Fruit fly (Drosophila melanogaster) whole organism, wandering third instar larva: ENCODE data around the gene mtTFB2.

Experiments
- Abd-B ChIP-seq: fragments of >200 bp; optimal IDR thresholded peaks from 2 replicates; lab custom pipeline; 2017; ENCODE audit warnings: missing biosample characterization, missing genetic modification characterization
- CG32264 ChIP-seq: fragments of 200-800 bp; sonication (Bioruptor generic); optimal IDR thresholded peaks from 2 replicates; lab custom pipeline; 2016; ENCODE audit warnings: missing biosample characterization, missing genetic modification characterization
- CG9705 ChIP-seq: fragments of 200-800 bp; sonication (Bioruptor generic); optimal IDR thresholded peaks from 2 replicates; lab custom pipeline; 2018; ENCODE audit warnings: missing biosample characterization, mild to moderate bottlenecking, missing genetic modification characterization
- CrebA ChIP-seq: fragments of 200-800 bp; sonication (Bioruptor generic); optimal IDR thresholded peaks from 2 replicates; lab custom pipeline; 2016; ENCODE audit warnings: missing biosample characterization, mild to moderate bottlenecking, missing genetic modification characterization, borderline replicate concordance
- Dfd ChIP-seq: fragments of >200 bp; optimal IDR thresholded peaks from 2 replicates; lab custom pipeline; 2017; ENCODE audit warnings: missing biosample characterization, missing genetic modification characterization
- Dif ChIP-seq: fragments of 200-275, 200-300 bp; sonication (Bioruptor generic); optimal IDR thresholded peaks from 2 replicates; lab custom pipeline; 2018; ENCODE audit warnings: missing biosample characterization, missing genetic modification characterization; ENCODE audit not compliant: partially characterized antibody
- GATAd ChIP-seq: sonication (Bioruptor generic); optimal IDR thresholded peaks from 2 replicates; lab custom pipeline; 2016; ENCODE audit warnings: missing biosample characterization, missing genetic modification characterization
- HLH106 ChIP-seq: fragments of 200-800 bp; optimal IDR thresholded peaks from 3 replicates; lab custom pipeline; 2019; ENCODE audit warnings: missing biosample characterization, mild to moderate bottlenecking, missing genetic modification characterization, moderate library complexity
- Hnf4 ChIP-seq: fragments of 200-800 bp; sonication (Bioruptor generic); optimal IDR thresholded peaks from 2 replicates; lab custom pipeline; 2016; ENCODE audit warnings: missing biosample characterization, mild to moderate bottlenecking, missing genetic modification characterization
- Hr78 ChIP-seq: fragments of >200 bp; optimal IDR thresholded peaks from 2 replicates; lab custom pipeline; 2017; ENCODE audit warnings: missing biosample characterization, missing genetic modification characterization
- Hr83 ChIP-seq: fragments of 200-300 bp; sonication (Bioruptor generic); optimal IDR thresholded peaks from 2 replicates; lab custom pipeline; 2016; ENCODE audit warnings: missing biosample characterization, mild to moderate bottlenecking, missing genetic modification characterization, moderate library complexity; ENCODE audit not compliant: poor library complexity, severe bottlenecking
- Jra ChIP-seq: sonication (Bioruptor generic); optimal IDR thresholded peaks from 2 replicates; lab custom pipeline; 2016; ENCODE audit warnings: missing biosample characterization, missing genetic modification characterization
- Mio ChIP-seq: sonication (Bioruptor generic); optimal IDR thresholded peaks from 2 replicates; lab custom pipeline; 2016; ENCODE audit warnings: missing biosample characterization, missing genetic modification characterization
- Myc ChIP-seq: fragments of >200 bp; optimal IDR thresholded peaks from 2 replicates; lab custom pipeline; 2017
- N ChIP-seq: fragments of >200 bp; optimal IDR thresholded peaks from 2 replicates; lab custom pipeline; 2018; ENCODE audit warnings: missing biosample characterization, missing external identifiers, missing genetic modification characterization
- OdsH ChIP-seq: fragments of 200-800 bp; sonication (Bioruptor generic); optimal IDR thresholded peaks from 2 replicates; lab custom pipeline; 2016; ENCODE audit warnings: missing biosample characterization, mild to moderate bottlenecking, missing genetic modification characterization
- Rel ChIP-seq, 2 experiments: fragments of 200-800 bp; sonication (Bioruptor generic) in 1 of 2; optimal IDR thresholded peaks; 2 replicates in 1 of 2; 3 replicates in 1 of 2; lab custom pipeline; 2016 to 2019; ENCODE audit warnings: mild to moderate bottlenecking in 2 of 2, missing biosample characterization in 2 of 2, missing genetic modification characterization in 2 of 2, moderate library complexity in 1 of 2
- Sp1 ChIP-seq: fragments of 200-800 bp; sonication (Bioruptor generic); optimal IDR thresholded peaks from 3 replicates; lab custom pipeline; 2019; ENCODE audit warnings: missing biosample characterization, mild to moderate bottlenecking, missing genetic modification characterization, moderate library complexity
- Vsx2 ChIP-seq: fragments of 200-300, 225-300 bp; sonication (Bioruptor generic); optimal IDR thresholded peaks from 2 replicates; lab custom pipeline; 2018; ENCODE audit warnings: missing biosample characterization, missing genetic modification characterization; ENCODE audit not compliant: partially characterized antibody
- br ChIP-seq: fragments of 200-800 bp; sonication (Bioruptor generic); optimal IDR thresholded peaks from 2 replicates; lab custom pipeline; 2016; ENCODE audit warnings: missing biosample characterization, missing genetic modification characterization
- brk ChIP-seq: fragments of 200-800 bp; sonication (Bioruptor generic); optimal IDR thresholded peaks from 2 replicates; lab custom pipeline; 2016; ENCODE audit warnings: missing biosample characterization, mild to moderate bottlenecking, missing genetic modification characterization
- dl ChIP-seq, 2 experiments: fragments of 175-275, 200-275 bp in 1 of 2; fragments of 200-275 bp in 1 of 2; sonication (Bioruptor generic); optimal IDR thresholded peaks; lab custom pipeline; 2018; ENCODE audit warnings: mild to moderate bottlenecking in 2 of 2, missing biosample characterization in 2 of 2, missing genetic modification characterization in 2 of 2, moderate library complexity in 2 of 2; ENCODE audit not compliant: partially characterized antibody in 2 of 2, insufficient read depth in 1 of 2
- dmrt93B ChIP-seq: fragments of 200-800 bp; sonication (Bioruptor generic); optimal IDR thresholded peaks from 2 replicates; lab custom pipeline; 2018; ENCODE audit warnings: missing biosample characterization, mild to moderate bottlenecking, missing genetic modification characterization
- dsf ChIP-seq: sonication (Bioruptor generic); optimal IDR thresholded peaks from 2 replicates; lab custom pipeline; 2016; ENCODE audit warnings: missing biosample characterization, missing genetic modification characterization, borderline replicate concordance
- ey ChIP-seq: fragments of 200-800 bp; sonication (Bioruptor generic); optimal IDR thresholded peaks from 2 replicates; lab custom pipeline; 2016; ENCODE audit warnings: missing biosample characterization, missing genetic modification characterization
- foxo ChIP-seq, 2 experiments: fragments of 200-800 bp; sonication (Bioruptor generic); optimal IDR thresholded peaks; 2 replicates in 1 of 2; 3 replicates in 1 of 2; lab custom pipeline; 2016 to 2017; ENCODE audit warnings: missing biosample characterization in 2 of 2, missing genetic modification characterization in 2 of 2
- fru ChIP-seq: fragments of 200-800 bp; sonication (Bioruptor generic); optimal IDR thresholded peaks from 3 replicates; lab custom pipeline; 2016; ENCODE audit warnings: missing biosample characterization, mild to moderate bottlenecking, missing genetic modification characterization
- h ChIP-seq: fragments of 200-800 bp; sonication (Bioruptor generic); optimal IDR thresholded peaks from 3 replicates; lab custom pipeline; 2016; ENCODE audit warnings: missing biosample characterization, mild to moderate bottlenecking, missing genetic modification characterization
- jim ChIP-seq: fragments of 175-275, 200-325 bp; sonication (Bioruptor generic); optimal IDR thresholded peaks from 2 replicates; lab custom pipeline; 2016; ENCODE audit warnings: missing biosample characterization, mild to moderate bottlenecking, missing genetic modification characterization
- lola ChIP-seq: fragments of >200 bp; optimal IDR thresholded peaks from 2 replicates; lab custom pipeline; 2017; ENCODE audit warnings: missing biosample characterization, missing genetic modification characterization
- pan ChIP-seq: fragments of >200 bp; optimal IDR thresholded peaks from 2 replicates; lab custom pipeline; 2017
- psq ChIP-seq: fragments of 200-800 bp; sonication (Bioruptor generic); optimal IDR thresholded peaks from 3 replicates; lab custom pipeline; 2017; ENCODE audit warnings: missing biosample characterization, mild to moderate bottlenecking, missing genetic modification characterization, moderate library complexity
- rgr ChIP-seq: fragments of 200-800 bp; sonication (Bioruptor generic); optimal IDR thresholded peaks from 3 replicates; lab custom pipeline; 2016; ENCODE audit warnings: missing biosample characterization, mild to moderate bottlenecking, missing genetic modification characterization
- sage ChIP-seq: fragments of 200-800 bp; sonication (Bioruptor generic); optimal IDR thresholded peaks from 2 replicates; lab custom pipeline; 2016; ENCODE audit warnings: missing biosample characterization, mild to moderate bottlenecking, missing genetic modification characterization
- sv ChIP-seq: fragments of 200-800 bp; sonication (Bioruptor generic); optimal IDR thresholded peaks from 3 replicates; lab custom pipeline; 2016; ENCODE audit warnings: missing biosample characterization, missing genetic modification characterization
- tai ChIP-seq: sonication (Bioruptor generic); optimal IDR thresholded peaks from 2 replicates; lab custom pipeline; 2016; ENCODE audit warnings: missing biosample characterization, missing genetic modification characterization
- usp ChIP-seq: fragments of >200 bp; optimal IDR thresholded peaks from 2 replicates; lab custom pipeline; 2017; ENCODE audit warnings: missing biosample characterization, missing genetic modification characterization
- woc ChIP-seq: sonication (Bioruptor generic); optimal IDR thresholded peaks from 2 replicates; lab custom pipeline; 2016; ENCODE audit warnings: missing biosample characterization, mild to moderate bottlenecking, missing genetic modification characterization

mtTFB2 gene

DNA sequence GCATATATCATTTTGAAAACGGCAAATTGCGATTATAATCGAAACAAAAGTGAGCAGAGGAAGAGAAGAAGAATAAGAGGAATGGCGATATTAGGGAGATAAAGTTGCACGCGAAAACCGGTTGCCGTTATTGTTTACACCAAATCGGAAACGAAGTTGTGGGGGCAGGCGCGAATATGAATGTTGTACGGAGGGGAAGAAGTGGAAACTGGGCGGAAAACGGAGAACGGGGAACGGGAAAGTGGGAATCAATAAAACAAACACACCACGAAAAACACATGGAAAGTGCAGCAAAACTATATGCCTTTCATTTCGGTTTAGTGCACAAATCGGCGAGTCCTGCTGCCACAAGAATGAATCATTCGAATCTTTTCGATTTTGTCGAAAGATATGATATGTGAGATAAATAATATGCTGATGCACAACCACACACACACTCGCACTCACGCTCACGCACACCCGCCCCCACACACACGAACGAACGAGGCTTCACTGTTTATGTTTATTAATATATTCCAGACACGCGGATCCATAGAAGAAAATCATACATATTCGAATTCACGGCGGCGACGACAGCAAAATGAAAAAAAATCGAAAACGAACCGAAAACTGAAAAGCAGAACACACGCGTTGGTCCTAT lies 3.2 kb upstream of the mtTFB2 start:
- TF ChIP-seq lola (GFP tag; lab: Kevin White, UChicago) (no peak), psq (GFP tag; lab: Kevin White, UChicago) (peak; percentile 53)

- TF ChIP-seq usp (GFP tag; lab: Kevin White, UChicago): no peak
- TF ChIP-seq ey (GFP tag; lab: Kevin White, UChicago): peak; percentile 52
- peak; percentile 86 for TF ChIP-seq Sp1 (GFP tag; lab: Kevin White, UChicago)
- peak; percentile 71 for TF ChIP-seq h (GFP tag; lab: Kevin White, UChicago)
- peak; percentile 74 for TF ChIP-seq psq (GFP tag; lab: Kevin White, UChicago)
- peak; percentile 68 for TF ChIP-seq OdsH (GFP tag; lab: Kevin White, UChicago)
- TF ChIP-seq dmrt93B (GFP tag; lab: Kevin White, UChicago): no peak
- no peak for TF ChIP-seq Rel (GFP tag; optimal IDR thresholded peaks at IDR 0.05; lab: Kevin White, UChicago)
- TF ChIP-seq Rel (tag; optimal IDR thresholded peaks at IDR 0.05; lab: Kevin White, UChicago): peak; percentile 77
- TF ChIP-seq Myc (lab: Kevin White, UChicago): no peak
- peak; percentile 36 for TF ChIP-seq sv (GFP tag; lab: Kevin White, UChicago)
- peak in 1 of 2 experiments; percentile 87 for TF ChIP-seq foxo (GFP tag; optimal IDR thresholded peaks at IDR 0.05; lab: Kevin White, UChicago)
- peak; percentile 94 for TF ChIP-seq Vsx2
- peak; percentile 15 for TF ChIP-seq br (GFP tag; lab: Kevin White, UChicago)
- TF ChIP-seq brk: no peak
- TF ChIP-seq sage (GFP tag; lab: Kevin White, UChicago): peak; percentile 15
- no peak for TF ChIP-seq lola (GFP tag; lab: Kevin White, UChicago)
- no peak for TF ChIP-seq Mio
- peak; percentile 51 for TF ChIP-seq Hr83 (GFP tag; lab: Kevin White, UChicago)
- no peak for TF ChIP-seq N (GFP tag; lab: Kevin White, UChicago)
- peak; percentile 60 for TF ChIP-seq woc (GFP tag; lab: Kevin White, UChicago)
- no peak for TF ChIP-seq GATAd (GFP tag; lab: Kevin White, UChicago)
- TF ChIP-seq dl (GFP tag; optimal IDR thresholded peaks at IDR 0.05; lab: Kevin White, UChicago; ENCODE audit: insufficient read depth in 1 of 2, partially characterized antibody in 2 of 2): no peak
- peak; percentile 25 for TF ChIP-seq jim (GFP tag; lab: Kevin White, UChicago)
- TF ChIP-seq HLH106 (tag; lab: Kevin White, UChicago): peak; percentile 89
- TF ChIP-seq Jra (GFP tag; lab: Kevin White, UChicago): peak; percentile 16
- TF ChIP-seq Dif: peak; percentile 59
- TF ChIP-seq Hr78 (GFP tag; lab: Kevin White, UChicago): no peak
- no peak for TF ChIP-seq tai (GFP tag; lab: Kevin White, UChicago)
- TF ChIP-seq Hnf4 (GFP tag; lab: Kevin White, UChicago): peak; percentile 82
- TF ChIP-seq CrebA: no peak
- no peak for TF ChIP-seq pan (lab: Kevin White, UChicago)
- peak; percentile 49 for TF ChIP-seq CG9705
- no peak for TF ChIP-seq CG32264
- peak; percentile 67 for TF ChIP-seq fru
- TF ChIP-seq Abd-B (GFP tag; lab: Kevin White, UChicago): no peak
- peak; percentile 65 for TF ChIP-seq dsf (GFP tag; lab: Kevin White, UChicago)
- TF ChIP-seq rgr (GFP tag; lab: Kevin White, UChicago): peak; percentile 69
- no peak for TF ChIP-seq Dfd
These were observed 2.6 kb upstream of the mtTFB2 start, which contains the start of the genes Mical and CG3909 for dm6 chr3R:10042664-10043372. Gene Mical (minus strand): TSS chr3R:10042895. Gene CG3909 (plus strand): TSS chr3R:10043270.
